Fruit fly (Drosophila melanogaster) whole organism, wandering third instar larva: ENCODE data around the gene CG31493.

Experiments used
- Dfd ChIP-seq: fragments of >200 bp; optimal IDR thresholded peaks from 2 replicates; lab custom pipeline; 2017; ENCODE audit warnings: missing biosample characterization, missing genetic modification characterization
- Myc ChIP-seq: fragments of >200 bp; optimal IDR thresholded peaks from 2 replicates; lab custom pipeline; 2017
- dsf ChIP-seq: sonication (Bioruptor generic); optimal IDR thresholded peaks from 2 replicates; lab custom pipeline; 2016; ENCODE audit warnings: missing biosample characterization, missing genetic modification characterization, borderline replicate concordance
- usp ChIP-seq: fragments of >200 bp; optimal IDR thresholded peaks from 2 replicates; lab custom pipeline; 2017; ENCODE audit warnings: missing biosample characterization, missing genetic modification characterization

- TF ChIP-seq Dfd (GFP tag; lab: Kevin White, UChicago) (no peak), usp (GFP tag; lab: Kevin White, UChicago) (no peak), Myc (lab: Kevin White, UChicago) (no peak), dsf (GFP tag; lab: Kevin White, UChicago) (no peak)
Observed at dm6 chr3R:7085983-7086376, 45.4 kb upstream of the CG31493 start, which contains the start of gene Tailor.
